Fruit fly (Drosophila melanogaster) whole organism, prepupa: ENCODE measurements around the gene Lsd-1.

ENCODE experiments used
- Blimp-1 ChIP-seq: fragments of 200-800 bp; sonication (Bioruptor generic); optimal IDR thresholded peaks from 3 replicates; lab custom pipeline; 2017; ENCODE audit warnings: missing biosample characterization, missing genetic modification characterization, mild to moderate bottlenecking, moderate library complexity, missing genetic modification reagents
- CG10669 ChIP-seq: fragments of 200-800 bp; sonication (Bioruptor generic); optimal IDR thresholded peaks from 3 replicates; lab custom pipeline; 2018; ENCODE audit warnings: missing biosample characterization, mild to moderate bottlenecking, missing genetic modification characterization, moderate library complexity
- CG11294 ChIP-seq: fragments of 200-800 bp; sonication (Bioruptor generic); IDR thresholded peaks from 2 replicates; pipeline ENCODE4 v1.3.6; 2022; ENCODE audit warnings: missing biosample characterization, missing genetic modification characterization
- CG11902 ChIP-seq: fragments of 200-800 bp; sonication (Bioruptor generic); optimal IDR thresholded peaks from 3 replicates; lab custom pipeline; 2016; ENCODE audit warnings: missing biosample characterization, missing genetic modification characterization
- CG15336 ChIP-seq: fragments of 200-800 bp; sonication (Bioruptor generic); IDR thresholded peaks from 2 replicates; pipeline ENCODE4 v1.3.6; 2022; ENCODE audit warnings: missing biosample characterization, missing genetic modification characterization
- CG16779 ChIP-seq: fragments of 200-800 bp; sonication (Bioruptor generic); optimal IDR thresholded peaks from 3 replicates; lab custom pipeline; 2017; ENCODE audit warnings: missing biosample characterization, mild to moderate bottlenecking, missing genetic modification characterization
- CG3032 ChIP-seq: fragments of 200-800 bp; optimal IDR thresholded peaks from 2 replicates; lab custom pipeline; 2019; ENCODE audit warnings: missing biosample characterization, mild to moderate bottlenecking, missing genetic modification characterization, moderate library complexity
- CG31627 ChIP-seq: fragments of 200-800 bp; sonication (Bioruptor generic); optimal IDR thresholded peaks from 3 replicates; lab custom pipeline; 2016; ENCODE audit warnings: missing biosample characterization, missing genetic modification characterization
- CG32006 ChIP-seq: fragments of 200-800 bp; sonication (Bioruptor generic); optimal IDR thresholded peaks from 3 replicates; lab custom pipeline; 2017; ENCODE audit warnings: missing biosample characterization, mild to moderate bottlenecking, missing genetic modification characterization
- CG34406 ChIP-seq: fragments of 200-800 bp; sonication (Bioruptor generic); optimal IDR thresholded peaks from 3 replicates; lab custom pipeline; 2016; ENCODE audit warnings: missing biosample characterization, missing genetic modification characterization
- CG3919 ChIP-seq: fragments of 200-800 bp; sonication (Bioruptor generic); optimal IDR thresholded peaks from 3 replicates; lab custom pipeline; 2016; ENCODE audit warnings: missing biosample characterization, missing genetic modification characterization
- CG4318 ChIP-seq: fragments of 200-800 bp; sonication (Bioruptor generic); optimal IDR thresholded peaks from 3 replicates; lab custom pipeline; 2017; ENCODE audit warnings: missing biosample characterization, mild to moderate bottlenecking, missing genetic modification characterization
- CG6163 ChIP-seq: fragments of 200-800 bp; sonication (Bioruptor generic); IDR thresholded peaks from 3 replicates; pipeline ENCODE4 v1.3.6; 2022; ENCODE audit warnings: missing biosample characterization, missing genetic modification characterization
- CG6276 ChIP-seq: fragments of 200-800 bp; sonication (Bioruptor generic); optimal IDR thresholded peaks from 2 replicates; lab custom pipeline; 2017; ENCODE audit warnings: missing biosample characterization, mild to moderate bottlenecking, missing genetic modification characterization
- CG6792 ChIP-seq: fragments of 200-800 bp; sonication (Bioruptor generic); optimal IDR thresholded peaks from 3 replicates; lab custom pipeline; 2016; ENCODE audit warnings: missing biosample characterization, missing genetic modification characterization
- CG6808 ChIP-seq: fragments of 200-800 bp; sonication (Bioruptor generic); optimal IDR thresholded peaks from 3 replicates; lab custom pipeline; 2017; ENCODE audit warnings: missing biosample characterization, missing genetic modification characterization, mild to moderate bottlenecking, moderate library complexity, missing genetic modification reagents
- CG7368 ChIP-seq: fragments of 200-800 bp; sonication (Bioruptor generic); optimal IDR thresholded peaks from 3 replicates; lab custom pipeline; 2016; ENCODE audit warnings: missing biosample characterization, missing genetic modification characterization
- CG8119 ChIP-seq: fragments of 200-800 bp; sonication (Bioruptor generic); IDR thresholded peaks from 3 replicates; pipeline ENCODE4 v1.3.6; 2022; ENCODE audit warnings: missing biosample characterization, missing genetic modification characterization
- CG8319 ChIP-seq: fragments of 200-800 bp; sonication (Bioruptor generic); optimal IDR thresholded peaks from 3 replicates; lab custom pipeline; 2016; ENCODE audit warnings: missing biosample characterization, missing genetic modification characterization
- CG8632 ChIP-seq: fragments of 200-800 bp; sonication (Bioruptor generic); optimal IDR thresholded peaks from 3 replicates; lab custom pipeline; 2016; ENCODE audit warnings: missing biosample characterization, missing genetic modification characterization
- CG9139 ChIP-seq: fragments of 200-800 bp; sonication (Bioruptor generic); optimal IDR thresholded peaks from 3 replicates; lab custom pipeline; 2017; ENCODE audit warnings: missing biosample characterization, mild to moderate bottlenecking, missing genetic modification characterization
- Eip75B ChIP-seq: fragments of 200-800 bp; sonication (Bioruptor generic); optimal IDR thresholded peaks from 3 replicates; lab custom pipeline; 2016; ENCODE audit warnings: missing biosample characterization, missing genetic modification characterization
- Eip78C ChIP-seq: fragments of 200-800 bp; sonication (Bioruptor generic); peaks from one replicate; lab custom pipeline; 2016; ENCODE audit warnings: missing biosample characterization, missing genetic modification characterization
- Eip93F ChIP-seq: fragments of 200-800 bp; sonication (Bioruptor generic); optimal IDR thresholded peaks from 2 replicates; lab custom pipeline; 2016; ENCODE audit warnings: missing biosample characterization, mild to moderate bottlenecking, missing genetic modification characterization
- Ets21C ChIP-seq: fragments of 200-800 bp; sonication (Bioruptor generic); optimal IDR thresholded peaks from 3 replicates; lab custom pipeline; 2016; ENCODE audit warnings: missing biosample characterization, missing genetic modification characterization
- Ets96B ChIP-seq: fragments of 200-800 bp; optimal IDR thresholded peaks from 2 replicates; lab custom pipeline; 2019; ENCODE audit warnings: missing biosample characterization, mild to moderate bottlenecking, missing genetic modification characterization, moderate library complexity
- Gug ChIP-seq: fragments of 200-800 bp; sonication (Bioruptor generic); IDR thresholded peaks from 2 replicates; pipeline ENCODE4 v1.3.6; 2022; ENCODE audit warnings: missing biosample characterization, missing genetic modification characterization
- Hr38 ChIP-seq: sonication (Bioruptor generic); optimal IDR thresholded peaks from 2 replicates; lab custom pipeline; 2016; ENCODE audit warnings: missing biosample characterization, missing genetic modification characterization
- Hr39 ChIP-seq: fragments of 200-800 bp; sonication (Bioruptor generic); optimal IDR thresholded peaks from 2 replicates; lab custom pipeline; 2016; ENCODE audit warnings: missing biosample characterization, missing genetic modification characterization
- Lpt ChIP-seq: fragments of 200-800 bp; sonication (Bioruptor generic); optimal IDR thresholded peaks from 3 replicates; lab custom pipeline; 2016; ENCODE audit warnings: missing biosample characterization, missing genetic modification characterization
- OdsH ChIP-seq: fragments of 200-800 bp; sonication (Bioruptor generic); optimal IDR thresholded peaks from 3 replicates; lab custom pipeline; 2016; ENCODE audit warnings: missing biosample characterization, missing genetic modification characterization
- Smox ChIP-seq: fragments of 200-800 bp; sonication (Bioruptor generic); optimal IDR thresholded peaks from 3 replicates; lab custom pipeline; 2016; ENCODE audit warnings: missing biosample characterization, missing genetic modification characterization
- Sox102F ChIP-seq: fragments of 200-800 bp; sonication (Bioruptor generic); optimal IDR thresholded peaks from 2 replicates; lab custom pipeline; 2016; ENCODE audit warnings: missing biosample characterization, mild to moderate bottlenecking, missing genetic modification characterization
- Sox15 ChIP-seq: fragments of 200-800 bp; sonication (Bioruptor generic); optimal IDR thresholded peaks from 3 replicates; lab custom pipeline; 2016; ENCODE audit warnings: missing biosample characterization, missing genetic modification characterization
- achi ChIP-seq: fragments of 200-800 bp; sonication (Bioruptor generic); optimal IDR thresholded peaks from 3 replicates; lab custom pipeline; 2016; ENCODE audit warnings: missing biosample characterization, missing genetic modification characterization
- acj6 ChIP-seq: fragments of 200-800 bp; sonication (Bioruptor generic); optimal IDR thresholded peaks from 3 replicates; lab custom pipeline; 2016; ENCODE audit warnings: missing biosample characterization, missing genetic modification characterization
- dsx ChIP-seq: fragments of 200-800 bp; optimal IDR thresholded peaks from 3 replicates; lab custom pipeline; 2019; ENCODE audit warnings: missing biosample characterization, mild to moderate bottlenecking, missing genetic modification characterization, moderate library complexity; ENCODE audit not compliant: poor library complexity, severe bottlenecking
- eg ChIP-seq: fragments of 200-800 bp; sonication (Bioruptor generic); IDR thresholded peaks from 3 replicates; pipeline ENCODE4 v1.3.6; 2022; ENCODE audit warnings: missing biosample characterization, missing genetic modification characterization
- esn ChIP-seq: fragments of 200-800 bp; sonication (Bioruptor generic); optimal IDR thresholded peaks from 2 replicates; lab custom pipeline; 2016; ENCODE audit warnings: missing biosample characterization, mild to moderate bottlenecking, missing genetic modification characterization, moderate library complexity
- fd85E ChIP-seq: fragments of 200-800 bp; sonication (Bioruptor generic); optimal IDR thresholded peaks from 3 replicates; lab custom pipeline; 2016; ENCODE audit warnings: missing biosample characterization, missing genetic modification characterization
- net ChIP-seq: fragments of 200-800 bp; sonication (Bioruptor generic); optimal IDR thresholded peaks from 3 replicates; lab custom pipeline; 2016; ENCODE audit warnings: missing biosample characterization, missing genetic modification characterization
- pdm3 ChIP-seq: fragments of 200-800 bp; sonication (Bioruptor generic); optimal IDR thresholded peaks from 3 replicates; lab custom pipeline; 2016; ENCODE audit warnings: missing biosample characterization, missing genetic modification characterization
- salr ChIP-seq, 2 experiments: fragments of 200-800 bp; sonication (Bioruptor generic); optimal IDR thresholded peaks; 3 replicates each; lab custom pipeline; 2016 to 2018; ENCODE audit warnings: missing biosample characterization in 2 of 2, missing genetic modification characterization in 2 of 2, mild to moderate bottlenecking in 1 of 2
- spab ChIP-seq: fragments of 200-800 bp; sonication (Bioruptor generic); optimal IDR thresholded peaks from 2 replicates; lab custom pipeline; 2017; ENCODE audit warnings: missing biosample characterization, mild to moderate bottlenecking, missing genetic modification characterization, missing genetic modification reagents
- ss ChIP-seq, 2 experiments: fragments of 200-800 bp; sonication (Bioruptor generic); optimal IDR thresholded peaks; 2 replicates in 1 of 2; 3 replicates in 1 of 2; lab custom pipeline; 2017 to 2018; ENCODE audit warnings: mild to moderate bottlenecking in 2 of 2, missing biosample characterization in 2 of 2, missing genetic modification characterization in 2 of 2, moderate library complexity in 1 of 2
- svp ChIP-seq: fragments of 200-800 bp; sonication (Bioruptor generic); peaks from one replicate; lab custom pipeline; 2016; ENCODE audit warnings: missing biosample characterization, missing genetic modification characterization
- topi ChIP-seq: fragments of 200-800 bp; sonication (Bioruptor generic); optimal IDR thresholded peaks from 3 replicates; lab custom pipeline; 2016; ENCODE audit warnings: missing biosample characterization, missing genetic modification characterization
- vri ChIP-seq: fragments of 200-800 bp; sonication (Bioruptor generic); optimal IDR thresholded peaks from 3 replicates; lab custom pipeline; 2016; ENCODE audit warnings: missing biosample characterization, mild to moderate bottlenecking, missing genetic modification characterization

Gene Lsd-1

dm6 chr3R:23763622-23764273 lies at the start of gene Lsd-1 (continued):
- TF ChIP-seq CG8319 (no peak), CG3032 (tag; lab: Kevin White, UChicago) (peak; percentile 62), CG6808 (GFP tag; lab: Kevin White, UChicago) (peak; percentile 76), Eip93F (GFP tag; lab: Kevin White, UChicago) (no peak), CG3919 (GFP tag; lab: Kevin White, UChicago) (peak; percentile 9), spab (GFP tag; lab: Kevin White, UChicago) (peak; percentile 51), CG11294 (GFP tag; lab: Robert Waterston, UW) (no peak)

dm6 chr3R:23713901-23714300 lies 49.8 kb upstream of the Lsd-1 start:
- TF ChIP-seq Hr39 (GFP tag; lab: Kevin White, UChicago): peak; percentile 91
- TF ChIP-seq CG8119 (GFP tag; lab: Robert Waterston, UW): peak; percentile 63
- peak; percentile 79 for TF ChIP-seq pdm3 (GFP tag; lab: Kevin White, UChicago)
- peak; percentile 56 for TF ChIP-seq Gug (GFP tag; lab: Robert Waterston, UW)
- TF ChIP-seq OdsH (GFP tag; lab: Kevin White, UChicago): peak; percentile 77
- no peak for TF ChIP-seq Hr38 (GFP tag; lab: Kevin White, UChicago)
- TF ChIP-seq topi (GFP tag; lab: Kevin White, UChicago): peak; percentile 88
- peak; percentile 85 for TF ChIP-seq acj6 (GFP tag; lab: Kevin White, UChicago)
- TF ChIP-seq CG6163 (GFP tag; lab: Robert Waterston, UW): peak; percentile 70
- peak; percentile 77 for TF ChIP-seq CG8632
- TF ChIP-seq Lpt (GFP tag; lab: Kevin White, UChicago): peak; percentile 46
- peak; percentile 66 for TF ChIP-seq CG10669 (GFP tag; lab: Kevin White, UChicago)
- peak; percentile 85 for TF ChIP-seq Smox
- TF ChIP-seq CG9139 (GFP tag; lab: Kevin White, UChicago): peak; percentile 52
- TF ChIP-seq CG11902 (GFP tag; lab: Kevin White, UChicago): peak; percentile 67
- TF ChIP-seq CG6276 (GFP tag; lab: Kevin White, UChicago): no peak
- TF ChIP-seq vri (GFP tag; lab: Kevin White, UChicago): peak; percentile 89
- TF ChIP-seq Eip78C (GFP tag; lab: Kevin White, UChicago): no peak
- peak; percentile 82 for TF ChIP-seq Sox102F
- peak; percentile 64 for TF ChIP-seq CG6808 (GFP tag; lab: Kevin White, UChicago)
- TF ChIP-seq Ets21C: peak; percentile 85
- TF ChIP-seq eg (GFP tag; lab: Robert Waterston, UW): peak; percentile 56
- TF ChIP-seq svp (GFP tag; lab: Kevin White, UChicago): peak; percentile 93
- TF ChIP-seq Ets96B: peak; percentile 51
- no peak for TF ChIP-seq CG16779 (tag; lab: Kevin White, UChicago)
- TF ChIP-seq Eip93F (GFP tag; lab: Kevin White, UChicago): peak; percentile 69
- TF ChIP-seq CG4318 (GFP tag; lab: Kevin White, UChicago): no peak
- TF ChIP-seq CG3032 (tag; lab: Kevin White, UChicago): peak; percentile 29
- peak; percentile 41 for TF ChIP-seq dsx
- TF ChIP-seq CG32006 (GFP tag; lab: Kevin White, UChicago): peak; percentile 59
- peak in 1 of 2 experiments; percentile 75 for TF ChIP-seq ss (GFP tag; optimal IDR thresholded peaks at IDR 0.05; lab: Kevin White, UChicago)
- peak; percentile 69 for TF ChIP-seq CG3919 (GFP tag; lab: Kevin White, UChicago)
- TF ChIP-seq CG34406 (GFP tag; lab: Kevin White, UChicago): peak; percentile 82
- TF ChIP-seq Sox15 (GFP tag; lab: Kevin White, UChicago): peak; percentile 63
- TF ChIP-seq spab (GFP tag; lab: Kevin White, UChicago): peak; percentile 63
- no peak for TF ChIP-seq CG11294 (GFP tag; lab: Robert Waterston, UW)
- TF ChIP-seq salr (GFP tag; optimal IDR thresholded peaks at IDR 0.05; lab: Kevin White, UChicago): peak; percentile 24 to 47
- peak; percentile 93 for TF ChIP-seq esn (GFP tag; lab: Kevin White, UChicago)
- peak; percentile 90 for TF ChIP-seq CG31627 (GFP tag; lab: Kevin White, UChicago)
- peak; percentile 79 for TF ChIP-seq achi (GFP tag; lab: Kevin White, UChicago)
- TF ChIP-seq CG6792 (GFP tag; lab: Kevin White, UChicago): peak; percentile 85
- TF ChIP-seq net: peak; percentile 67
- peak; percentile 61 for TF ChIP-seq CG15336
- peak; percentile 85 for TF ChIP-seq Eip75B (GFP tag; lab: Kevin White, UChicago)
- TF ChIP-seq fd85E: no peak
- TF ChIP-seq Blimp-1: peak; percentile 11
- TF ChIP-seq CG8319: peak; percentile 21
- TF ChIP-seq CG7368 (GFP tag; lab: Kevin White, UChicago): peak; percentile 56
